Worm (Caenorhabditis elegans) whole organism, L2 larva: ENCODE results near the gene cisd-3.1.

Experiments
- ZK546.5 ChIP-seq: sonication (generic microtip); optimal IDR thresholded peaks from 2 replicates; lab custom pipeline; 2017; ENCODE audit warnings: missing biosample characterization, missing genetic modification characterization
- fos-1 ChIP-seq: fragments of 150-350 bp; optimal IDR thresholded peaks from 2 replicates; lab custom pipeline; 2014; ENCODE audit warnings: missing biosample characterization, missing genetic modification characterization
- mdl-1 ChIP-seq, 2 experiments: fragments of 150-350 bp in 1 of 2; sonication (generic microtip) in 1 of 2; optimal IDR thresholded peaks; 2 replicates each; lab custom pipeline; 2017; ENCODE audit warnings: missing biosample characterization in 2 of 2, missing genetic modification characterization in 2 of 2
- nhr-11 ChIP-seq: fragments of 150-350 bp; optimal IDR thresholded peaks from 2 replicates; lab custom pipeline; 2014; ENCODE audit warnings: missing biosample characterization, missing genetic modification characterization
- nhr-12 ChIP-seq: fragments of 150-350 bp; optimal IDR thresholded peaks from 2 replicates; lab custom pipeline; 2014; ENCODE audit warnings: missing biosample characterization, missing genetic modification characterization
- nhr-23 ChIP-seq: fragments of 150-350 bp; optimal IDR thresholded peaks from 2 replicates; lab custom pipeline; 2014; ENCODE audit warnings: missing biosample characterization, missing genetic modification reagents, missing genetic modification characterization
- nhr-237 ChIP-seq: fragments of 150-350 bp; optimal IDR thresholded peaks from 2 replicates; lab custom pipeline; 2014; ENCODE audit warnings: missing biosample characterization, missing genetic modification characterization
- snpc-4 ChIP-seq: fragments of 150-350 bp; optimal IDR thresholded peaks from 2 replicates; lab custom pipeline; 2014; ENCODE audit warnings: missing biosample characterization, missing genetic modification characterization
- unc-39 ChIP-seq: fragments of 150-350 bp; optimal IDR thresholded peaks from 2 replicates; lab custom pipeline; 2014; ENCODE audit warnings: missing biosample characterization, missing genetic modification characterization
- zag-1 ChIP-seq: fragments of 150-350 bp; optimal IDR thresholded peaks from 2 replicates; lab custom pipeline; 2014; ENCODE audit warnings: missing biosample characterization, missing genetic modification characterization
- ztf-11 ChIP-seq: sonication (generic microtip); optimal IDR thresholded peaks from 2 replicates; lab custom pipeline; 2017; ENCODE audit warnings: missing biosample characterization, missing genetic modification characterization

- TF ChIP-seq zag-1 (no peak), nhr-11 (tag; lab: Kevin White, UChicago) (no peak), nhr-23 (tag; lab: Kevin White, UChicago) (no peak), fos-1 (tag; lab: Kevin White, UChicago) (peak; percentile 75), nhr-237 (tag; lab: Kevin White, UChicago) (no peak), nhr-12 (tag; lab: Kevin White, UChicago) (no peak), snpc-4 (tag; lab: Kevin White, UChicago) (no peak), unc-39 (tag; lab: Kevin White, UChicago) (no peak), ztf-11 (tag; lab: Kevin White, UChicago) (no peak), mdl-1 (tag; optimal IDR thresholded peaks at IDR 0.05; lab: Kevin White, UChicago) (no peak), ZK546.5 (tag; lab: Kevin White, UChicago) (no peak)
These were observed 48.1 kb upstream of the cisd-3.1 start for ce11 chrIII:4494541-4495010.
